Fruit fly (Drosophila melanogaster): Measurements from ENCODE around the gene bchs.

Gene bchs

dm6 chr2L:5943229-5944078 lies 36.5 kb downstream of the bchs start, which contains the start of the genes Sfp26Ad and Gpdh1 (continued):
- TF ChIP-seq ham (GFP tag; IDR thresholded peaks at IDR 0.05) (peak; percentile 10; the same call in 1 of the 2 replicates), CG7963 (GFP tag; IDR thresholded peaks at IDR 0.05; ENCODE audit: partially characterized antibody) (no peak; the same call in 2 of the 3 replicates), bigmax (GFP tag; optimal IDR thresholded peaks at IDR 0.05) (peak; percentile 23), NC2α (GFP tag; optimal IDR thresholded peaks at IDR 0.05) (peak; percentile 51), CG7928 (GFP tag; optimal IDR thresholded peaks at IDR 0.05) (peak; percentile 99), ssp (GFP tag; IDR thresholded peaks at IDR 0.05) (peak; percentile 54), CG14014 (GFP tag; IDR thresholded peaks at IDR 0.05) (peak; percentile 56; the same call in 1 of the 2 replicates), CG6654 (GFP tag; optimal IDR thresholded peaks at IDR 0.05) (no peak), Hr3 (GFP tag; optimal IDR thresholded peaks at IDR 0.05) (peak; percentile 70), CG11085 (GFP tag; IDR thresholded peaks at IDR 0.05) (peak; percentile 56; the same call in 1 of the 2 replicates), CG12391 (tag; optimal IDR thresholded peaks at IDR 0.05) (peak; percentile 82), lola (GFP tag; optimal IDR thresholded peaks at IDR 0.05) (peak in 1 of 3 experiments; percentile 40), CG11695 (GFP tag; IDR thresholded peaks at IDR 0.05) (peak; percentile 64; the same call in 2 of the 3 replicates), CG13123 (GFP tag; optimal IDR thresholded peaks at IDR 0.05) (peak; percentile 75), CG8944 (GFP tag; optimal IDR thresholded peaks at IDR 0.05) (peak; percentile 61), unc-4 (GFP tag; IDR thresholded peaks at IDR 0.05; ENCODE audit: partially characterized antibody) (peak; percentile 55), CG1233 (GFP tag; optimal IDR thresholded peaks at IDR 0.05) (peak; percentile 9), bab2 (GFP tag; optimal IDR thresholded peaks at IDR 0.05) (peak; percentile 72), ac (GFP tag; optimal IDR thresholded peaks at IDR 0.05) (no peak), ab (GFP tag; optimal IDR thresholded peaks at IDR 0.05) (peak; percentile 26), CG3163 (GFP tag; optimal IDR thresholded peaks at IDR 0.05) (peak; percentile 80), HLHmδ (GFP tag; optimal IDR thresholded peaks at IDR 0.05) (peak; percentile 28), CG33213 (GFP tag; optimal IDR thresholded peaks at IDR 0.05) (peak; percentile 81), CG3847 (GFP tag; IDR thresholded peaks at IDR 0.05) (peak; percentile 93), CG5180 (GFP tag; optimal IDR thresholded peaks at IDR 0.05) (peak; percentile 17), Vsx1 (GFP tag; optimal IDR thresholded peaks at IDR 0.05) (peak; percentile 23), CG8359 (GFP tag; optimal IDR thresholded peaks at IDR 0.05; ENCODE audit: borderline replicate concordance) (no peak), vvl (GFP tag; IDR thresholded peaks at IDR 0.05) (peak; percentile 80), cas (GFP tag; IDR thresholded peaks at IDR 0.05) (0 out of 2 replicates have a peak, but pooled peaks have one; percentile 14), chn (GFP tag; optimal IDR thresholded peaks at IDR 0.05) (peak; percentile 74), Abd-B (GFP tag; optimal IDR thresholded peaks at IDR 0.05) (peak; percentile 33), so (GFP tag; IDR thresholded peaks at IDR 0.05) (peak; percentile 65; the same call in 1 of the 3 replicates), CG11093 (GFP tag; IDR thresholded peaks at IDR 0.05) (no peak), inv (GFP tag; IDR thresholded peaks at IDR 0.05; ENCODE audit: partially characterized antibody) (no peak), CG34422 (GFP tag; IDR thresholded peaks at IDR 0.05) (peak; percentile 60; the same call in 2 of the 3 replicates), Jarid2 (GFP tag; optimal IDR thresholded peaks at IDR 0.05) (peak; percentile 87), CG4404 (GFP tag; IDR thresholded peaks at IDR 0.05) (peak; percentile 32; the same call in 1 of the 2 replicates), abd-A (tag; optimal IDR thresholded peaks at IDR 0.05) (no peak), dati (GFP tag; IDR thresholded peaks at IDR 0.05) (no peak), fd96Cb (tag; optimal IDR thresholded peaks at IDR 0.05) (peak; percentile 46), CG17328 (GFP tag; IDR thresholded peaks at IDR 0.05) (peak; percentile 66; the same call in 1 of the 2 replicates), CG11560 (tag; IDR thresholded peaks at IDR 0.05) (no peak), Drgx (GFP tag; IDR thresholded peaks at IDR 0.05) (0 out of 2 replicates have a peak, but pooled peaks have one; percentile 20), salm (tag; optimal IDR thresholded peaks at IDR 0.05) (peak; percentile 60), CG12769 (tag; optimal IDR thresholded peaks at IDR 0.05) (peak; percentile 78), trh (GFP tag; optimal IDR thresholded peaks at IDR 0.05) (peak; percentile 65), Bgb (GFP tag; IDR thresholded peaks at IDR 0.05; ENCODE audit: partially characterized antibody) (peak; percentile 49; the same call in 1 of the 2 replicates), Nf-YA (GFP tag; IDR thresholded peaks at IDR 0.05) (peak; percentile 36)
